Fruit fly (Drosophila melanogaster) whole organism, prepupa: ENCODE data around the gene CG2200.

ENCODE experiments used
- CG11294 ChIP-seq: fragments of 200-800 bp; sonication (Bioruptor generic); IDR thresholded peaks from 2 replicates; pipeline ENCODE4 v1.3.6; 2022; ENCODE audit warnings: missing biosample characterization, missing genetic modification characterization
- CG11762 ChIP-seq: fragments of 200-800 bp; sonication (Bioruptor generic); optimal IDR thresholded peaks from 3 replicates; lab custom pipeline; 2016; ENCODE audit warnings: missing biosample characterization, missing genetic modification characterization; ENCODE audit not compliant: insufficient read depth
- CG11902 ChIP-seq: fragments of 200-800 bp; sonication (Bioruptor generic); optimal IDR thresholded peaks from 3 replicates; lab custom pipeline; 2016; ENCODE audit warnings: missing biosample characterization, missing genetic modification characterization
- CG15336 ChIP-seq: fragments of 200-800 bp; sonication (Bioruptor generic); IDR thresholded peaks from 2 replicates; pipeline ENCODE4 v1.3.6; 2022; ENCODE audit warnings: missing biosample characterization, missing genetic modification characterization
- CG1621 ChIP-seq: fragments of 200-800 bp; sonication (Bioruptor generic); optimal IDR thresholded peaks from 3 replicates; lab custom pipeline; 2018; ENCODE audit warnings: missing biosample characterization, mild to moderate bottlenecking, missing genetic modification characterization
- CG16779 ChIP-seq: fragments of 200-800 bp; sonication (Bioruptor generic); optimal IDR thresholded peaks from 3 replicates; lab custom pipeline; 2017; ENCODE audit warnings: missing biosample characterization, mild to moderate bottlenecking, missing genetic modification characterization
- CG32006 ChIP-seq: fragments of 200-800 bp; sonication (Bioruptor generic); optimal IDR thresholded peaks from 3 replicates; lab custom pipeline; 2017; ENCODE audit warnings: missing biosample characterization, mild to moderate bottlenecking, missing genetic modification characterization
- CG34406 ChIP-seq: fragments of 200-800 bp; sonication (Bioruptor generic); optimal IDR thresholded peaks from 3 replicates; lab custom pipeline; 2016; ENCODE audit warnings: missing biosample characterization, missing genetic modification characterization
- CG3919 ChIP-seq: fragments of 200-800 bp; sonication (Bioruptor generic); optimal IDR thresholded peaks from 3 replicates; lab custom pipeline; 2016; ENCODE audit warnings: missing biosample characterization, missing genetic modification characterization
- CG6163 ChIP-seq: fragments of 200-800 bp; sonication (Bioruptor generic); IDR thresholded peaks from 3 replicates; pipeline ENCODE4 v1.3.6; 2022; ENCODE audit warnings: missing biosample characterization, missing genetic modification characterization
- CG6276 ChIP-seq: fragments of 200-800 bp; sonication (Bioruptor generic); optimal IDR thresholded peaks from 2 replicates; lab custom pipeline; 2017; ENCODE audit warnings: missing biosample characterization, mild to moderate bottlenecking, missing genetic modification characterization
- CG6792 ChIP-seq: fragments of 200-800 bp; sonication (Bioruptor generic); optimal IDR thresholded peaks from 3 replicates; lab custom pipeline; 2016; ENCODE audit warnings: missing biosample characterization, missing genetic modification characterization
- CG6808 ChIP-seq: fragments of 200-800 bp; sonication (Bioruptor generic); optimal IDR thresholded peaks from 3 replicates; lab custom pipeline; 2017; ENCODE audit warnings: missing biosample characterization, missing genetic modification characterization, mild to moderate bottlenecking, moderate library complexity, missing genetic modification reagents
- CG6854 ChIP-seq: fragments of 200-800 bp; sonication (Bioruptor generic); optimal IDR thresholded peaks from 2 replicates; lab custom pipeline; 2017; ENCODE audit warnings: missing biosample characterization, mild to moderate bottlenecking, missing genetic modification characterization
- CG7368 ChIP-seq: fragments of 200-800 bp; sonication (Bioruptor generic); optimal IDR thresholded peaks from 3 replicates; lab custom pipeline; 2016; ENCODE audit warnings: missing biosample characterization, missing genetic modification characterization
- CG8319 ChIP-seq: fragments of 200-800 bp; sonication (Bioruptor generic); optimal IDR thresholded peaks from 3 replicates; lab custom pipeline; 2016; ENCODE audit warnings: missing biosample characterization, missing genetic modification characterization
- CG8632 ChIP-seq: fragments of 200-800 bp; sonication (Bioruptor generic); optimal IDR thresholded peaks from 3 replicates; lab custom pipeline; 2016; ENCODE audit warnings: missing biosample characterization, missing genetic modification characterization
- CG9139 ChIP-seq: fragments of 200-800 bp; sonication (Bioruptor generic); optimal IDR thresholded peaks from 3 replicates; lab custom pipeline; 2017; ENCODE audit warnings: missing biosample characterization, mild to moderate bottlenecking, missing genetic modification characterization
- Ets21C ChIP-seq: fragments of 200-800 bp; sonication (Bioruptor generic); optimal IDR thresholded peaks from 3 replicates; lab custom pipeline; 2016; ENCODE audit warnings: missing biosample characterization, missing genetic modification characterization
- Ets96B ChIP-seq: fragments of 200-800 bp; optimal IDR thresholded peaks from 2 replicates; lab custom pipeline; 2019; ENCODE audit warnings: missing biosample characterization, mild to moderate bottlenecking, missing genetic modification characterization, moderate library complexity
- Gug ChIP-seq: fragments of 200-800 bp; sonication (Bioruptor generic); IDR thresholded peaks from 2 replicates; pipeline ENCODE4 v1.3.6; 2022; ENCODE audit warnings: missing biosample characterization, missing genetic modification characterization
- Hr38 ChIP-seq: sonication (Bioruptor generic); optimal IDR thresholded peaks from 2 replicates; lab custom pipeline; 2016; ENCODE audit warnings: missing biosample characterization, missing genetic modification characterization
- Hr39 ChIP-seq: fragments of 200-800 bp; sonication (Bioruptor generic); optimal IDR thresholded peaks from 2 replicates; lab custom pipeline; 2016; ENCODE audit warnings: missing biosample characterization, missing genetic modification characterization
- Hr4 ChIP-seq: fragments of 200-800 bp; sonication (Bioruptor generic); optimal IDR thresholded peaks from 3 replicates; lab custom pipeline; 2016; ENCODE audit warnings: missing biosample characterization, missing genetic modification characterization
- Lpt ChIP-seq: fragments of 200-800 bp; sonication (Bioruptor generic); optimal IDR thresholded peaks from 3 replicates; lab custom pipeline; 2016; ENCODE audit warnings: missing biosample characterization, missing genetic modification characterization
- Met ChIP-seq: fragments of 200-800 bp; sonication (Bioruptor generic); optimal IDR thresholded peaks from 3 replicates; lab custom pipeline; 2016; ENCODE audit warnings: missing biosample characterization, missing genetic modification characterization
- OdsH ChIP-seq: fragments of 200-800 bp; sonication (Bioruptor generic); optimal IDR thresholded peaks from 3 replicates; lab custom pipeline; 2016; ENCODE audit warnings: missing biosample characterization, missing genetic modification characterization
- Sox102F ChIP-seq: fragments of 200-800 bp; sonication (Bioruptor generic); optimal IDR thresholded peaks from 2 replicates; lab custom pipeline; 2016; ENCODE audit warnings: missing biosample characterization, mild to moderate bottlenecking, missing genetic modification characterization
- Sox14 ChIP-seq: fragments of 200-800 bp; sonication (Bioruptor generic); optimal IDR thresholded peaks from 3 replicates; lab custom pipeline; 2016; ENCODE audit warnings: missing biosample characterization, missing genetic modification characterization
- achi ChIP-seq: fragments of 200-800 bp; sonication (Bioruptor generic); optimal IDR thresholded peaks from 3 replicates; lab custom pipeline; 2016; ENCODE audit warnings: missing biosample characterization, missing genetic modification characterization
- acj6 ChIP-seq: fragments of 200-800 bp; sonication (Bioruptor generic); optimal IDR thresholded peaks from 3 replicates; lab custom pipeline; 2016; ENCODE audit warnings: missing biosample characterization, missing genetic modification characterization
- cyc ChIP-seq: fragments of 200-800 bp; sonication (Bioruptor generic); optimal IDR thresholded peaks from 3 replicates; lab custom pipeline; 2016; ENCODE audit warnings: missing biosample characterization, missing genetic modification characterization
- dac ChIP-seq: fragments of 200-800 bp; sonication (Bioruptor generic); optimal IDR thresholded peaks from 2 replicates; lab custom pipeline; 2017; ENCODE audit warnings: missing biosample characterization, mild to moderate bottlenecking, missing genetic modification characterization
- dsx ChIP-seq: fragments of 200-800 bp; optimal IDR thresholded peaks from 3 replicates; lab custom pipeline; 2019; ENCODE audit warnings: missing biosample characterization, mild to moderate bottlenecking, missing genetic modification characterization, moderate library complexity; ENCODE audit not compliant: poor library complexity, severe bottlenecking
- eg ChIP-seq: fragments of 200-800 bp; sonication (Bioruptor generic); IDR thresholded peaks from 3 replicates; pipeline ENCODE4 v1.3.6; 2022; ENCODE audit warnings: missing biosample characterization, missing genetic modification characterization
- esn ChIP-seq: fragments of 200-800 bp; sonication (Bioruptor generic); optimal IDR thresholded peaks from 2 replicates; lab custom pipeline; 2016; ENCODE audit warnings: missing biosample characterization, mild to moderate bottlenecking, missing genetic modification characterization, moderate library complexity
- fd59A ChIP-seq: fragments of 200-800 bp; sonication (Bioruptor generic); optimal IDR thresholded peaks from 2 replicates; lab custom pipeline; 2017; ENCODE audit warnings: missing biosample characterization, mild to moderate bottlenecking, missing genetic modification characterization, missing genetic modification reagents
- fd85E ChIP-seq: fragments of 200-800 bp; sonication (Bioruptor generic); optimal IDR thresholded peaks from 3 replicates; lab custom pipeline; 2016; ENCODE audit warnings: missing biosample characterization, missing genetic modification characterization
- fkh ChIP-seq: fragments of 200-800 bp; sonication (Bioruptor generic); optimal IDR thresholded peaks from 3 replicates; lab custom pipeline; 2017; ENCODE audit warnings: missing biosample characterization, mild to moderate bottlenecking, missing genetic modification characterization, moderate library complexity
- lz ChIP-seq: fragments of 200-800 bp; sonication (Bioruptor generic); optimal IDR thresholded peaks from 3 replicates; lab custom pipeline; 2016; ENCODE audit warnings: missing biosample characterization, missing genetic modification characterization
- salr ChIP-seq, 2 experiments: fragments of 200-800 bp; sonication (Bioruptor generic); optimal IDR thresholded peaks; 3 replicates each; lab custom pipeline; 2016 to 2018; ENCODE audit warnings: missing biosample characterization in 2 of 2, missing genetic modification characterization in 2 of 2, mild to moderate bottlenecking in 1 of 2
- spab ChIP-seq: fragments of 200-800 bp; sonication (Bioruptor generic); optimal IDR thresholded peaks from 2 replicates; lab custom pipeline; 2017; ENCODE audit warnings: missing biosample characterization, mild to moderate bottlenecking, missing genetic modification characterization, missing genetic modification reagents
- ss ChIP-seq, 2 experiments: fragments of 200-800 bp; sonication (Bioruptor generic); optimal IDR thresholded peaks; 2 replicates in 1 of 2; 3 replicates in 1 of 2; lab custom pipeline; 2017 to 2018; ENCODE audit warnings: mild to moderate bottlenecking in 2 of 2, missing biosample characterization in 2 of 2, missing genetic modification characterization in 2 of 2, moderate library complexity in 1 of 2
- svp ChIP-seq: fragments of 200-800 bp; sonication (Bioruptor generic); peaks from one replicate; lab custom pipeline; 2016; ENCODE audit warnings: missing biosample characterization, missing genetic modification characterization
- vri ChIP-seq: fragments of 200-800 bp; sonication (Bioruptor generic); optimal IDR thresholded peaks from 3 replicates; lab custom pipeline; 2016; ENCODE audit warnings: missing biosample characterization, mild to moderate bottlenecking, missing genetic modification characterization

Gene CG2200

DNA sequence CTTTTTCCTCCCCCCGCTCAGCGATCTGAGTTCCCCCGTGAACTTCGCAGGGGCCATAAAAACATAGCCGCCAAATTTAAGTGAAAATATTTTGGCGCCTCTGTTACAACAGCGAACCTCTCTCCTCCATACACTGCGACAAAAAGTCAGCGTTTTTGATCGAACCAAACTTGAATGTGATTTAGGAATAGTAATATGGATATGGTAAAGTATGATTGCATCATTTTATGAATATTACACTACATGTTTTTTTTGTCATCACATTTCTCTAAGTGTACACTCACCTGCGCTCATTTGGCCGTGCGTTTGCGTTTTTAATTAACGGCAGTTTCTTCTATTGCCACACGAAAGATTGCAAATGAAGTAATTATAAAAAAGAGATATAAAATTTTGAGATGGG lies 41.6 kb downstream of the CG2200 start (continued):
- TF ChIP-seq CG6163 (GFP tag; lab: Robert Waterston, UW) (peak; percentile 73), CG6854 (no peak), CG8319 (GFP tag; lab: Kevin White, UChicago) (peak; percentile 43), cyc (GFP tag; lab: Kevin White, UChicago) (peak; percentile 53), Ets96B (tag; lab: Kevin White, UChicago) (no peak), CG6792 (GFP tag; lab: Kevin White, UChicago) (peak; percentile 41), CG1621 (tag; lab: Kevin White, UChicago) (no peak), Hr4 (GFP tag; lab: Kevin White, UChicago) (peak; percentile 77), lz (peak; percentile 53), CG11902 (GFP tag; lab: Kevin White, UChicago) (no peak), svp (GFP tag; lab: Kevin White, UChicago) (peak; percentile 83), Sox102F (GFP tag; lab: Kevin White, UChicago) (peak; percentile 36), spab (no peak), acj6 (GFP tag; lab: Kevin White, UChicago) (peak; percentile 47), CG7368 (GFP tag; lab: Kevin White, UChicago) (peak; percentile 61), CG16779 (tag; lab: Kevin White, UChicago) (no peak), Ets21C (GFP tag; lab: Kevin White, UChicago) (peak; percentile 29), Gug (GFP tag; lab: Robert Waterston, UW) (no peak; the same call in 1 of the 2 replicates), Sox14 (GFP tag; lab: Kevin White, UChicago) (peak; percentile 35), dsx (GFP tag; lab: Kevin White, UChicago) (no peak), CG8632 (GFP tag; lab: Kevin White, UChicago) (peak; percentile 50), OdsH (GFP tag; lab: Kevin White, UChicago) (peak; percentile 66), fd85E (GFP tag; lab: Kevin White, UChicago) (no peak), CG32006 (GFP tag; lab: Kevin White, UChicago) (peak; percentile 71), Hr39 (peak; percentile 59), CG6276 (peak; percentile 67), CG11294 (GFP tag; lab: Robert Waterston, UW) (no peak), eg (peak; percentile 80), CG9139 (GFP tag; lab: Kevin White, UChicago) (no peak), CG11762 (peak; percentile 34)

DNA sequence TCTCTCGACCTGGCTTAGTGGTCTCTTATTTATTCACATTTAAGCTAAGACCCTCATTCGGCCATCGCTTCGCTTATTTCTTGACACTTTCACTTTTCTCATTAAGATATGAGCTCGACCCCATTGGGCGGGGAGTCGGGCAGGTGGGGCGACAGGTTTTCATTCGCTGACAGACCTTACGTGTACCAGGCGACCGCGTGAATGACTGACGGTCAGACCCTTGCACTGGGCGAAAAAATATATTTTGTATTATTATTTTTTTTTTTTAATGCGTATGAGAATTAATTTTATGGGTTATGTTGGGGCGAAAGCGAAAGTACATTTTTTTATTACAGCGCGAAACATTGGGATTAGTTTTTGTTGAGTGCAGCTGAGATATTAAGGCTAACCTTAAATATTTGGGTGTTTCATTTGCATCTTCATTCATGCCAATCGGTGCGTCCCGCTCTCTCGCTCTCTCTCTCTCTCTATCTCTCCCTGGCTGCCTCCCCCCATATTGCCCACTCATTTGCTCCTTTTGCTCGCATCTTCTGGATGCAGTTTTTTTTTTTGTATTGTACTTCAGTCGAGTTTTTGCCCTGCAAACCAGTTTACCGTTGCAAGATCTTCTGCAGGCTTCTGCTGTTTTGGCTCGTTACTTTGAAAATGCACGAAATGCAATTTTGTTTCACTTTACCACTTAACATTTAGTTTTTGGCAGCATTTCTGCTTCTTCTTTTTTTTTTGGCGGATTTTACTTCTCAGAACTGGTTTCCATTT lies 43.0 kb downstream of the CG2200 start:
- TF ChIP-seq OdsH (GFP tag; lab: Kevin White, UChicago) (peak; percentile 61), salr (GFP tag; optimal IDR thresholded peaks at IDR 0.05; lab: Kevin White, UChicago) (no peak), CG15336 (peak; percentile 69), Sox14 (GFP tag; lab: Kevin White, UChicago) (peak; percentile 31), dac (no peak), Hr38 (GFP tag; lab: Kevin White, UChicago) (no peak), vri (peak; percentile 47), Met (peak; percentile 84), fd59A (GFP tag; lab: Kevin White, UChicago) (peak; percentile 16), CG6792 (GFP tag; lab: Kevin White, UChicago) (peak; percentile 62), fkh (no peak), CG11762 (peak; percentile 29), svp (GFP tag; lab: Kevin White, UChicago) (peak; percentile 95), CG6854 (peak; percentile 3), ss (GFP tag; optimal IDR thresholded peaks at IDR 0.05; lab: Kevin White, UChicago) (peak; percentile 78 to 83), achi (GFP tag; lab: Kevin White, UChicago) (peak; percentile 48), fd85E (GFP tag; lab: Kevin White, UChicago) (no peak), Lpt (GFP tag; lab: Kevin White, UChicago) (no peak), CG3919 (peak; percentile 63), CG34406 (GFP tag; lab: Kevin White, UChicago) (peak; percentile 67), Hr39 (peak; percentile 38), CG1621 (tag; lab: Kevin White, UChicago) (peak; percentile 26), CG11902 (GFP tag; lab: Kevin White, UChicago) (peak; percentile 58), CG6276 (peak; percentile 24), Sox102F (GFP tag; lab: Kevin White, UChicago) (peak; percentile 56), Hr4 (GFP tag; lab: Kevin White, UChicago) (peak; percentile 37), acj6 (GFP tag; lab: Kevin White, UChicago) (peak; percentile 86), CG6808 (GFP tag; lab: Kevin White, UChicago) (peak; percentile 64), dsx (GFP tag; lab: Kevin White, UChicago) (peak; percentile 45), lz (peak; percentile 86), CG32006 (GFP tag; lab: Kevin White, UChicago) (peak; percentile 49), esn (GFP tag; lab: Kevin White, UChicago) (peak; percentile 70), spab (peak; percentile 8)
